Worm (Caenorhabditis elegans) whole organism, L3 larva: ENCODE results near the gene mrps-22.

Experiments used
- ZK546.5 ChIP-seq: sonication (generic microtip); optimal IDR thresholded peaks from 2 replicates; lab custom pipeline; 2017; ENCODE audit warnings: missing biosample characterization, missing genetic modification characterization
- aly-2 ChIP-seq: fragments of 150-350 bp; optimal IDR thresholded peaks from 2 replicates; lab custom pipeline; 2014; ENCODE audit warnings: missing biosample characterization, missing genetic modification characterization
- ceh-82 ChIP-seq: fragments of 150-350 bp; optimal IDR thresholded peaks from 2 replicates; lab custom pipeline; 2014; ENCODE audit warnings: missing biosample characterization, missing genetic modification characterization
- egl-5 ChIP-seq: fragments of 150-350 bp; optimal IDR thresholded peaks from 2 replicates; lab custom pipeline; 2017; ENCODE audit warnings: missing biosample characterization, missing genetic modification reagents, missing genetic modification characterization, inconsistent platforms
- elt-3 ChIP-seq, 3 experiments: fragments of 150-350 bp in 1 of 3; sonication (generic microtip) in 2 of 3; optimal IDR thresholded peaks; 2 replicates in 2 of 3; 4 replicates in 1 of 3; lab custom pipeline; 2014 to 2017; ENCODE audit warnings: missing biosample characterization in 3 of 3, missing genetic modification characterization in 3 of 3
- fkh-10 ChIP-seq: sonication (generic microtip); optimal IDR thresholded peaks from 2 replicates; lab custom pipeline; 2017; ENCODE audit warnings: missing biosample characterization, missing genetic modification reagents, missing genetic modification characterization
- nhr-12 ChIP-seq: fragments of 150-350 bp; optimal IDR thresholded peaks from 2 replicates; lab custom pipeline; 2014; ENCODE audit warnings: missing biosample characterization, missing genetic modification characterization
- nhr-23 ChIP-seq: fragments of 150-350 bp; optimal IDR thresholded peaks from 2 replicates; lab custom pipeline; 2014; ENCODE audit warnings: missing biosample characterization, missing genetic modification reagents, missing genetic modification characterization
- pqm-1 ChIP-seq: fragments of 150-350 bp; optimal IDR thresholded peaks from 2 replicates; lab custom pipeline; 2017; ENCODE audit warnings: missing biosample characterization, missing genetic modification characterization, inconsistent platforms
- skn-1 ChIP-seq: fragments of 150-350 bp; optimal IDR thresholded peaks from 2 replicates; lab custom pipeline; 2014; ENCODE audit warnings: missing biosample characterization, missing genetic modification characterization
- snpc-4 ChIP-seq: fragments of 150-350 bp; optimal IDR thresholded peaks from 2 replicates; lab custom pipeline; 2014; ENCODE audit warnings: missing biosample characterization, missing genetic modification characterization
- ztf-11 ChIP-seq: fragments of 150-350 bp; optimal IDR thresholded peaks from 2 replicates; lab custom pipeline; 2014; ENCODE audit warnings: missing biosample characterization, missing genetic modification characterization

DNA sequence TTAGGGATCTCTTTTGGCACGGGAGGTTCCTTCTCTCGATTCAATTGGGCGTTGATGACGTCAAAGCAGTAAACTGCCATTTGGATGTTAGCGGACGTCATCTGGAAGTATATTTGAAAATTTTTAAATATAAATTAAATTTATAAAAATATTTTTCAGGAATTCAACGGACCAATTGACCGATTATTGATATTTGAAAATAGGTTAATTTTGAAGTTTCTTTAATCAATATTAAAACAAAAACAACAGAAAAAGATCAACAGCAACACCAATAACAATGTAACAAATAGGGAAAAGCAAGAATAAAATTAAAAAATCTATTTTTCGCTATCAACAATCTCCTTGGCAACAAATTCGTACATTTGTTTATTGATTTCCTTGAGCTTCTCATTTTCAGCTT, 43.2 kb upstream of the mrps-22 start, which contains the start of gene R166.3:
- TF ChIP-seq ztf-11 (no peak), ceh-82 (tag; lab: Kevin White, UChicago) (no peak), elt-3 (tag; optimal IDR thresholded peaks at IDR 0.05; lab: Kevin White, UChicago) (no peak), ZK546.5 (tag; lab: Kevin White, UChicago) (no peak), egl-5 (tag; lab: Kevin White, UChicago) (no peak), aly-2 (no peak), fkh-10 (GFP tag; lab: Kevin White, UChicago) (no peak), pqm-1 (tag; lab: Kevin White, UChicago) (no peak), nhr-23 (no peak), snpc-4 (tag; lab: Kevin White, UChicago) (no peak), nhr-12 (no peak), skn-1 (no peak)
